Fruit fly (Drosophila melanogaster): Measurements from ENCODE around the gene 5-HT7.

dm6 chr3R:30946352-30946751 lies 70.3 kb downstream of the 5-HT7 start:
- peak; percentile 61 for TF ChIP-seq Myc (optimal IDR thresholded peaks at IDR 0.05)
- TF ChIP-seq Hr83 (GFP tag; optimal IDR thresholded peaks at IDR 0.05; ENCODE audit: poor library complexity, severe bottlenecking): no peak
- TF ChIP-seq h (GFP tag; optimal IDR thresholded peaks at IDR 0.05): no peak
- TF ChIP-seq Dfd (GFP tag; optimal IDR thresholded peaks at IDR 0.05): no peak
- no peak for TF ChIP-seq psq (GFP tag; optimal IDR thresholded peaks at IDR 0.05)
- TF ChIP-seq fru (GFP tag; optimal IDR thresholded peaks at IDR 0.05): no peak
- no peak for TF ChIP-seq pan (optimal IDR thresholded peaks at IDR 0.05)
- no peak for TF ChIP-seq Sp1 (GFP tag; optimal IDR thresholded peaks at IDR 0.05)
- no peak for TF ChIP-seq br (GFP tag; optimal IDR thresholded peaks at IDR 0.05)
- no peak for TF ChIP-seq usp (GFP tag; optimal IDR thresholded peaks at IDR 0.05)
- no peak for TF ChIP-seq Abd-B (GFP tag; optimal IDR thresholded peaks at IDR 0.05)
- no peak for TF ChIP-seq Hnf4 (GFP tag; optimal IDR thresholded peaks at IDR 0.05)
- no peak for TF ChIP-seq Vsx2 (GFP tag; optimal IDR thresholded peaks at IDR 0.05; ENCODE audit: partially characterized antibody)

All from whole organism, wandering third instar larva.